Worm (Caenorhabditis elegans): ENCODE results near the gene sdz-5.

sdz-5 gene

DNA sequence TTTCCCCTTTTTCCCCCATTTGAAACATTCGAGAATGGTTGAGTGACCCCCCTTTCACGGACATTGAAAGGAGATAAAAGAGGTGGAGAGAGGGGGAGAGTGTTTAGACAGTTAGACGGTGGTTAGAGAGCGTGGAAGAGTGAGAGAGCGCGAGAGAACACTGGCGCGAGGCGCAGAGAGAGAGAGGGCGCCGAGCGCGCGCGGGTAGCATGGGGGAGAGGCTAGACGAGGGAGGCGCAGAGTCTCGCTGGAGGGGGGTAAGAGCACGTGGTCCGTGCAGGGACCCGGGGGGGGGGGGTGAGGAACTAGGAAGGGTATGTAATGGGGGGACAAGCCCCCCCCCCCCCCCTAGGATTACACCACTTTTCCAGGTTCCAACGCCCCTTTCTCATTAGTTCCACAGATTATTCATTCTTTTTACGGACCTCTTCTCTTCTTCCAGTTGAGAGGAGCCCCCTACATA is 34.5 kb upstream of the sdz-5 start (continued):
- peak; percentile 91 for TF ChIP-seq dox-1 (GFP tag; IDR thresholded peaks at IDR 0.05)
- TF ChIP-seq hsf-1 (GFP tag; IDR thresholded peaks at IDR 0.05): peak; percentile 83
- peak; percentile 97 for TF ChIP-seq pbrm-1 (GFP tag; IDR thresholded peaks at IDR 0.05)
- TF ChIP-seq mcd-1 (GFP tag; IDR thresholded peaks at IDR 0.05): peak; percentile 95
- no peak for TF ChIP-seq ztf-25 (GFP tag; IDR thresholded peaks at IDR 0.05)
- no peak for TF ChIP-seq snpc-1.3 (tag; optimal IDR thresholded peaks at IDR 0.05; ENCODE audit: insufficient read depth)
- no peak for TF ChIP-seq nfya-1 (tag; optimal IDR thresholded peaks at IDR 0.05; ENCODE audit: borderline replicate concordance, insufficient read depth)
- TF ChIP-seq tbp1 (GFP tag; optimal IDR thresholded peaks at IDR 0.05): peak; percentile 65
- TF ChIP-seq T07F8.4 (tag; optimal IDR thresholded peaks at IDR 0.05): no peak
- peak; percentile 88 for TF ChIP-seq pha-4 (tag; optimal IDR thresholded peaks at IDR 0.05)
- TF ChIP-seq ztf-3 (GFP tag; optimal IDR thresholded peaks at IDR 0.05): peak; percentile 88
- TF ChIP-seq lag-1 (GFP tag; IDR thresholded peaks at IDR 0.05): peak; percentile 87
- TF ChIP-seq lin-54 (GFP tag; optimal IDR thresholded peaks at IDR 0.05): peak; percentile 70
- TF ChIP-seq F57A8.1 (GFP tag; optimal IDR thresholded peaks at IDR 0.05): no peak
- TF ChIP-seq F49E8.2 (tag; optimal IDR thresholded peaks at IDR 0.05; ENCODE audit: insufficient read depth): no peak
- TF ChIP-seq akir-1 (GFP tag; optimal IDR thresholded peaks at IDR 0.05): peak; percentile 73
- peak; percentile 49; the same call in 1 of the 2 replicates for TF ChIP-seq attf-6 (GFP tag; IDR thresholded peaks at IDR 0.05)
- TF ChIP-seq snpc-4 (GFP tag; optimal IDR thresholded peaks at IDR 0.05): no peak
- TF ChIP-seq snpc-4 (tag; optimal IDR thresholded peaks at IDR 0.05): peak in 2 of 4 experiments; percentile 22 to 54
- peak in 1 of 2 experiments; percentile 9 for TF ChIP-seq let-607 (tag; optimal IDR thresholded peaks at IDR 0.05)
- TF ChIP-seq rec-8 (tag; optimal IDR thresholded peaks at IDR 0.05): no peak
- TF ChIP-seq attf-5 (GFP tag; optimal IDR thresholded peaks at IDR 0.05): peak; percentile 74
- TF ChIP-seq B0019.2 (GFP tag; conservative IDR thresholded peaks at IDR 0.05): no peak
- peak; percentile 44; the same call in 1 of the 2 replicates for TF ChIP-seq Y56A3A.18 (GFP tag; IDR thresholded peaks at IDR 0.05)
- TF ChIP-seq ztf-6 (GFP tag; IDR thresholded peaks at IDR 0.05): peak; percentile 58; the same call in 1 of the 2 replicates
- no peak for TF ChIP-seq ceh-58 (GFP tag; IDR thresholded peaks at IDR 0.05)
- peak; percentile 96 for TF ChIP-seq ceh-27 (GFP tag; optimal IDR thresholded peaks at IDR 0.05)
- peak; percentile 97 for TF ChIP-seq B0336.3 (GFP tag; IDR thresholded peaks at IDR 0.05)
- TF ChIP-seq attf-3 (GFP tag; conservative IDR thresholded peaks at IDR 0.05): 0 out of 2 replicates have a peak, but pooled peaks have one; percentile 30
- no peak for TF ChIP-seq efl-1 (GFP tag; optimal IDR thresholded peaks at IDR 0.05)
- no peak for TF ChIP-seq B0035.1 (tag; optimal IDR thresholded peaks at IDR 0.05)
- TF ChIP-seq lsl-1 (GFP tag; optimal IDR thresholded peaks at IDR 0.05): no peak
- TF ChIP-seq F22D6.2 (tag; optimal IDR thresholded peaks at IDR 0.05): peak; percentile 46

DNA sequence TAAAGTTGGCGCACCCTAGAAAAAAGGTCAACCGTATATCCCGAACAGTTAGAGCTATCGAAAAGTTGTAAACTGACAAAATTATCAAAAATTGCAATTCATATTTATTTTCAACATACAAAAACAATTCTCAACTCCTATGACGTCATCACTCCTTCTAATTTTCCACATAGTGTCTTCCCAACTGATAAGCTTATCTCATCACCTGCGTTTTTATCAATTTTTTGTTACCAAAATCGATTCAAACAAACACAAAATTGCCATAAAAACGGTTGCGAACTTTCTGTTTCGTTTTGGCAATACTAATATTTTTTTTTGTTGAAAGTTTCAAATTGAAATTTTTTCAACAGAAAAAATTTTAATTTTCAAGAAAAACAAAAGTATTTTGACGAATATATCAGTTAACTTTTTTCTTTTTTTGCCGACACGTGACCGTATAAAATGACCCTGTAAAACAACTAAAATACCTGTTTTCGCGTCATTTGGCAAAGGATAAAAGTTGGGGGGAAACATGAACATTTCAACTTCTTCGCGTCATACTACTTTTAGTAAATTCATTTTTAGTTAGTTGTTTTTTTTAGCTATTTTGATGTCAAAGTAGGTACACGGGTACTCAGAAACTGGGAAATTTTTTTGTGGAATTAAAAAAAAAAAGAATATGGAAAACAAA is 32.8 kb upstream of the sdz-5 start:
- TF ChIP-seq dox-1 (GFP tag; IDR thresholded peaks at IDR 0.05) (0 out of 2 replicates have a peak, but pooled peaks have one; percentile 16), ztf-3 (GFP tag; optimal IDR thresholded peaks at IDR 0.05) (no peak), F55B11.4 (tag; optimal IDR thresholded peaks at IDR 0.05; ENCODE audit: borderline replicate concordance, insufficient read depth) (no peak), tlf-1 (GFP tag; optimal IDR thresholded peaks at IDR 0.05) (no peak), aptf-2 (GFP tag; conservative IDR thresholded peaks at IDR 0.05) (no peak), D2030.7 (GFP tag; IDR thresholded peaks at IDR 0.05) (no peak), him-1 (tag; optimal IDR thresholded peaks at IDR 0.05) (no peak), nfyb-1 (GFP tag; IDR thresholded peaks at IDR 0.05) (no peak), nhr-80 (tag; optimal IDR thresholded peaks at IDR 0.05) (peak; percentile 55), atf-7 (tag; optimal IDR thresholded peaks at IDR 0.05) (peak; percentile 87), fkh-3 (tag; optimal IDR thresholded peaks at IDR 0.05) (no peak), athp-1 (tag; optimal IDR thresholded peaks at IDR 0.05) (no peak)
